Worm (Caenorhabditis elegans) whole organism, young adult: ENCODE measurements around the gene hpo-25.

Experiments
- B0019.2 ChIP-seq: fragments of 200-800 bp; sonication (Bioruptor generic); conservative IDR thresholded peaks from 2 replicates; pipeline ENCODE4 v1.3.6; 2022; ENCODE audit warnings: missing genetic modification reagents, missing genetic modification characterization, missing compliant biosample characterization
- B0035.1 ChIP-seq: sonication (generic microtip); optimal IDR thresholded peaks from 2 replicates; lab custom pipeline; 2016; ENCODE audit warnings: missing genetic modification characterization, mild to moderate bottlenecking, missing compliant biosample characterization, missing genotype, missing genetic modification reagents
- F22D6.2 ChIP-seq: sonication (generic microtip); optimal IDR thresholded peaks from 2 replicates; lab custom pipeline; 2016; ENCODE audit warnings: mild to moderate bottlenecking, missing genetic modification characterization, missing compliant biosample characterization
- F37B4.10 ChIP-seq: fragments of 200-800 bp; sonication (Bioruptor generic); IDR thresholded peaks from 2 replicates; pipeline ENCODE4 v1.3.6; 2022; ENCODE audit warnings: missing genetic modification characterization, missing compliant biosample characterization
- F52B5.7 ChIP-seq: sonication (generic microtip); optimal IDR thresholded peaks from 2 replicates; lab custom pipeline; 2016; ENCODE audit warnings: mild to moderate bottlenecking, missing genetic modification characterization, missing compliant biosample characterization
- F57A8.1 ChIP-seq: fragments of 200-800 bp; sonication (Bioruptor generic); optimal IDR thresholded peaks from 2 replicates; lab custom pipeline; 2018; ENCODE audit warnings: mild to moderate bottlenecking, missing genetic modification characterization, moderate library complexity, missing compliant biosample characterization
- K11D2.4 ChIP-seq: fragments of 200-800 bp; sonication (Bioruptor generic); IDR thresholded peaks from 2 replicates; pipeline ENCODE4 v1.3.6; 2022; ENCODE audit warnings: missing genetic modification reagents, missing genetic modification characterization, missing compliant biosample characterization
- Y53G8AR.9 ChIP-seq: fragments of 200-800 bp; sonication (Bioruptor generic); conservative IDR thresholded peaks from 2 replicates; pipeline ENCODE4 v1.3.6; 2022; ENCODE audit warnings: missing genetic modification reagents, missing genetic modification characterization, missing compliant biosample characterization
- Y56A3A.18 ChIP-seq: fragments of 200-800 bp; sonication (Bioruptor generic); IDR thresholded peaks from 2 replicates; pipeline ENCODE4 v1.3.6; 2022; ENCODE audit warnings: missing genetic modification reagents, missing genetic modification characterization, missing compliant biosample characterization
- Y67H2A.10 ChIP-seq: fragments of 200-800 bp; sonication (Bioruptor generic); conservative IDR thresholded peaks from 2 replicates; pipeline ENCODE4 v1.3.6; 2022; ENCODE audit warnings: missing genetic modification reagents, missing genetic modification characterization, missing compliant biosample characterization
- ama-1 ChIP-seq, 3 experiments: fragments of 150-350 bp in 1 of 3; sonication (generic microtip) in 2 of 3; optimal IDR thresholded peaks; 2 replicates each; lab custom pipeline; 2014 to 2018; ENCODE audit warnings: missing biosample characterization in 2 of 3, missing genetic modification characterization in 2 of 3, missing genetic modification reagents in 2 of 3
- atf-7 ChIP-seq: sonication (generic microtip); optimal IDR thresholded peaks from 2 replicates; lab custom pipeline; 2017; ENCODE audit warnings: mild to moderate bottlenecking, missing genetic modification characterization, missing compliant biosample characterization
- attf-3 ChIP-seq: fragments of 200-800 bp; sonication (Bioruptor generic); conservative IDR thresholded peaks from 2 replicates; pipeline ENCODE4 v1.3.6; 2022; ENCODE audit warnings: missing genetic modification reagents, missing genetic modification characterization, missing compliant biosample characterization
- attf-5 ChIP-seq: fragments of 200-800 bp; sonication (Bioruptor generic); optimal IDR thresholded peaks from 2 replicates; lab custom pipeline; 2018; ENCODE audit warnings: mild to moderate bottlenecking, missing genetic modification characterization, missing compliant biosample characterization
- bed-2 ChIP-seq: fragments of 200-800 bp; sonication (Bioruptor generic); IDR thresholded peaks from 2 replicates; pipeline ENCODE4 v1.3.6; 2022; ENCODE audit warnings: missing genetic modification reagents, missing genetic modification characterization, missing compliant biosample characterization
- ccch-3 ChIP-seq: fragments of 200-800 bp; sonication (Bioruptor generic); optimal IDR thresholded peaks from 2 replicates; lab custom pipeline; 2018; ENCODE audit warnings: mild to moderate bottlenecking, missing genetic modification characterization, missing compliant biosample characterization
- ceh-27 ChIP-seq: fragments of 200-800 bp; sonication (Bioruptor generic); optimal IDR thresholded peaks from 2 replicates; lab custom pipeline; 2018; ENCODE audit warnings: mild to moderate bottlenecking, missing genetic modification characterization, moderate library complexity, missing compliant biosample characterization
- ceh-58 ChIP-seq: fragments of 200-800 bp; sonication (Bioruptor generic); IDR thresholded peaks from 2 replicates; pipeline ENCODE4 v1.3.6; 2022; ENCODE audit warnings: missing genetic modification characterization, missing compliant biosample characterization
- chd-7 ChIP-seq: sonication (generic microtip); optimal IDR thresholded peaks from 2 replicates; lab custom pipeline; 2016; ENCODE audit warnings: mild to moderate bottlenecking, missing genetic modification characterization, moderate library complexity, missing compliant biosample characterization
- efl-1 ChIP-seq: fragments of 150-350 bp; optimal IDR thresholded peaks from 2 replicates; lab custom pipeline; 2014; ENCODE audit warnings: missing biosample characterization, missing genetic modification reagents, missing genetic modification characterization
- egl-18 ChIP-seq: fragments of 200-800 bp; sonication (Bioruptor generic); IDR thresholded peaks from 2 replicates; pipeline ENCODE4 v1.3.6; 2022; ENCODE audit warnings: missing genetic modification reagents, missing genetic modification characterization, missing compliant biosample characterization
- egl-44 ChIP-seq: fragments of 200-800 bp; sonication (Bioruptor generic); IDR thresholded peaks from 2 replicates; pipeline ENCODE4 v1.3.6; 2022; ENCODE audit warnings: missing genetic modification reagents, missing genetic modification characterization, missing compliant biosample characterization
- ets-4 ChIP-seq: fragments of 200-800 bp; sonication (Bioruptor generic); optimal IDR thresholded peaks from 2 replicates; lab custom pipeline; 2018; ENCODE audit warnings: mild to moderate bottlenecking, missing genetic modification characterization, missing compliant biosample characterization
- fkh-3 ChIP-seq: sonication (generic microtip); optimal IDR thresholded peaks from 2 replicates; lab custom pipeline; 2016; ENCODE audit warnings: mild to moderate bottlenecking, missing genetic modification characterization, missing compliant biosample characterization
- gei-17 ChIP-seq: fragments of 200-800 bp; sonication (Bioruptor generic); optimal IDR thresholded peaks from 2 replicates; lab custom pipeline; 2018; ENCODE audit warnings: mild to moderate bottlenecking, missing genetic modification characterization, missing compliant biosample characterization
- hlh-12 ChIP-seq: sonication (generic microtip); optimal IDR thresholded peaks from 2 replicates; lab custom pipeline; 2016; ENCODE audit warnings: missing genetic modification characterization, missing compliant biosample characterization
- hsf-1 ChIP-seq: fragments of 200-800 bp; sonication (Bioruptor generic); IDR thresholded peaks from 2 replicates; pipeline ENCODE4 v1.3.6; 2022; ENCODE audit warnings: missing genetic modification reagents, missing genetic modification characterization, missing compliant biosample characterization
- let-526 ChIP-seq: fragments of 200-800 bp; sonication (Bioruptor generic); IDR thresholded peaks from 2 replicates; pipeline ENCODE4 v1.3.6; 2022; ENCODE audit warnings: missing genetic modification reagents, missing genetic modification characterization, missing compliant biosample characterization
- lir-1 ChIP-seq: fragments of 200-800 bp; sonication (Bioruptor generic); conservative IDR thresholded peaks from 2 replicates; pipeline ENCODE4 v1.3.6; 2022; ENCODE audit warnings: missing genetic modification reagents, missing genetic modification characterization, missing compliant biosample characterization
- mcd-1 ChIP-seq: fragments of 200-800 bp; sonication (Bioruptor generic); IDR thresholded peaks from 2 replicates; pipeline ENCODE4 v1.3.6; 2022; ENCODE audit warnings: missing genetic modification reagents, missing genetic modification characterization, missing compliant biosample characterization
- mel-28 ChIP-seq: sonication (generic microtip); optimal IDR thresholded peaks from 2 replicates; lab custom pipeline; 2016; ENCODE audit warnings: borderline replicate concordance, mild to moderate bottlenecking, missing genetic modification characterization, missing compliant biosample characterization
- nhr-120 ChIP-seq: fragments of 200-800 bp; sonication (Bioruptor generic); IDR thresholded peaks from 2 replicates; pipeline ENCODE4 v1.3.6; 2022; ENCODE audit warnings: missing genetic modification characterization, missing compliant biosample characterization
- nhr-80 ChIP-seq: sonication (generic microtip); optimal IDR thresholded peaks from 2 replicates; lab custom pipeline; 2016; ENCODE audit warnings: missing genetic modification characterization, missing compliant biosample characterization
- nhr-90 ChIP-seq: sonication (generic microtip); optimal IDR thresholded peaks from 2 replicates; lab custom pipeline; 2016; ENCODE audit warnings: missing genotype, mild to moderate bottlenecking, missing genetic modification characterization, missing compliant biosample characterization
- pbrm-1 ChIP-seq: fragments of 200-800 bp; sonication (Bioruptor generic); IDR thresholded peaks from 2 replicates; pipeline ENCODE4 v1.3.6; 2022; ENCODE audit warnings: missing genetic modification reagents, missing genetic modification characterization, missing compliant biosample characterization
- pha-4 ChIP-seq: fragments of 150-350 bp; sonication (generic microtip); optimal IDR thresholded peaks from 2 replicates; lab custom pipeline; 2014; ENCODE audit warnings: missing biosample characterization, missing genetic modification reagents, missing genetic modification characterization
- repo-1 ChIP-seq: sonication (generic microtip); optimal IDR thresholded peaks from 2 replicates; lab custom pipeline; 2017; ENCODE audit warnings: mild to moderate bottlenecking, missing genetic modification characterization, missing compliant biosample characterization
- rpc-1 ChIP-seq, 2 experiments: fragments of 150-350 bp in 1 of 2; sonication (generic microtip) in 1 of 2; optimal IDR thresholded peaks; 2 replicates each; lab custom pipeline; 2014 to 2018; ENCODE audit warnings: missing biosample characterization in 1 of 2, missing genetic modification characterization in 1 of 2, missing genetic modification reagents in 1 of 2, missing genotype in 1 of 2
- tbp1 ChIP-seq: fragments of 200-800 bp; sonication (Bioruptor generic); optimal IDR thresholded peaks from 2 replicates; lab custom pipeline; 2018; ENCODE audit warnings: mild to moderate bottlenecking, missing genetic modification characterization, missing compliant biosample characterization
- unc-130 ChIP-seq: sonication (generic microtip); optimal IDR thresholded peaks from 2 replicates; lab custom pipeline; 2016; ENCODE audit warnings: missing genetic modification reagents, missing genetic modification characterization, missing compliant biosample characterization
- unc-62 ChIP-seq: fragments of 150-350 bp; optimal IDR thresholded peaks from 2 replicates; lab custom pipeline; 2014; ENCODE audit warnings: missing biosample characterization, missing genetic modification reagents, missing genetic modification characterization
- ztf-18 ChIP-seq: sonication (generic microtip); optimal IDR thresholded peaks from 2 replicates; lab custom pipeline; 2016; ENCODE audit warnings: missing genotype, mild to moderate bottlenecking, missing genetic modification characterization, missing compliant biosample characterization
- ztf-26 ChIP-seq: sonication (generic microtip); optimal IDR thresholded peaks from 2 replicates; lab custom pipeline; 2017; ENCODE audit warnings: missing genetic modification characterization, missing compliant biosample characterization

Gene hpo-25

ce11 chrII:2372090-2372489, 3.0 kb downstream of the hpo-25 start, which contains the start of gene F16G10.3:
Gene F16G10.3, plus strand, starts transcription at chrII:2372390.
- TF ChIP-seq ceh-58 (GFP tag; lab: Robert Waterston, UW) (no peak), nhr-90 (tag; lab: Kevin White, UChicago) (no peak), ztf-26 (tag; lab: Kevin White, UChicago) (no peak), fkh-3 (tag; lab: Kevin White, UChicago) (no peak), hlh-12 (tag; lab: Kevin White, UChicago) (no peak), ama-1 (optimal IDR thresholded peaks at IDR 0.05; lab: Kevin White, UChicago) (no peak), ama-1 (GFP tag; optimal IDR thresholded peaks at IDR 0.05; lab: Kevin White, UChicago) (no peak), F57A8.1 (no peak), mcd-1 (GFP tag; lab: Robert Waterston, UW) (no peak), lir-1 (GFP tag; lab: Robert Waterston, UW) (no peak), hsf-1 (GFP tag; lab: Robert Waterston, UW) (no peak), ccch-3 (GFP tag; lab: Kevin White, UChicago) (no peak), ets-4 (GFP tag; lab: Kevin White, UChicago) (no peak), rpc-1 (optimal IDR thresholded peaks at IDR 0.05; lab: Kevin White, UChicago) (no peak), rpc-1 (tag; optimal IDR thresholded peaks at IDR 0.05; lab: Kevin White, UChicago) (no peak), F22D6.2 (no peak), egl-44 (GFP tag; lab: Robert Waterston, UW) (no peak), ceh-27 (GFP tag; lab: Kevin White, UChicago) (no peak), unc-130 (GFP tag; lab: Kevin White, UChicago) (no peak), B0019.2 (GFP tag; lab: Robert Waterston, UW) (no peak), mel-28 (tag; lab: Kevin White, UChicago) (no peak), pha-4 (tag; lab: Kevin White, UChicago) (no peak)
- TF ChIP-seq, all 124 proteins: peak for 0

ce11 chrII:2374973-2375372, 5.9 kb downstream of the hpo-25 start, which contains the start of gene F16G10.2:
Gene F16G10.2, plus strand, starts transcription at chrII:2375273.
- TF ChIP-seq ztf-26 (tag; lab: Kevin White, UChicago) (no peak), F37B4.10 (GFP tag; lab: Robert Waterston, UW) (no peak), nhr-120 (GFP tag; lab: Robert Waterston, UW) (no peak), egl-18 (GFP tag; lab: Robert Waterston, UW) (no peak), Y67H2A.10 (GFP tag; lab: Robert Waterston, UW) (no peak), bed-2 (GFP tag; lab: Robert Waterston, UW) (no peak)

- no peak for TF ChIP-seq efl-1
Observed at ce11 chrII:2377751-2378150, 8.7 kb downstream of the hpo-25 start, which contains the start of gene F16G10.6. Gene F16G10.6, minus strand, starts transcription at chrII:2377851.

ce11 chrII:2378465-2379009, 9.5 kb downstream of the hpo-25 start:
- peak; percentile 12 for TF ChIP-seq ztf-18 (tag; lab: Kevin White, UChicago)
- 0 out of 2 replicates have a peak, but pooled peaks have one; percentile 20 for TF ChIP-seq K11D2.4 (GFP tag; lab: Robert Waterston, UW)
- TF ChIP-seq tbp1 (GFP tag; lab: Kevin White, UChicago) = peak; percentile 65
- TF ChIP-seq Y53G8AR.9 (GFP tag; lab: Robert Waterston, UW) = 0 out of 2 replicates have a peak, but pooled peaks have one; percentile 55
- TF ChIP-seq pbrm-1 (GFP tag; lab: Robert Waterston, UW) = peak; percentile 28; the same call in 1 of the 2 replicates
- TF ChIP-seq repo-1 (tag; lab: Kevin White, UChicago) = peak; percentile 76
- peak; percentile 51; the same call in 1 of the 2 replicates for TF ChIP-seq Y56A3A.18 (GFP tag; lab: Robert Waterston, UW)
- TF ChIP-seq atf-7 (tag; lab: Kevin White, UChicago) = peak; percentile 99
- peak; percentile 31 for TF ChIP-seq chd-7 (tag; lab: Kevin White, UChicago)
- 0 out of 2 replicates have a peak, but pooled peaks have one; percentile 45 for TF ChIP-seq lir-1 (GFP tag; lab: Robert Waterston, UW)
- no peak for TF ChIP-seq attf-3 (GFP tag; lab: Robert Waterston, UW)
- TF ChIP-seq B0035.1 (tag; lab: Kevin White, UChicago) = no peak
- TF ChIP-seq unc-62 (GFP tag; lab: Kevin White, UChicago) = peak; percentile 78
- TF ChIP-seq ztf-26 (tag; lab: Kevin White, UChicago) = peak; percentile 19
- no peak for TF ChIP-seq F52B5.7
- peak; percentile 100 for TF ChIP-seq nhr-80 (tag; lab: Kevin White, UChicago)
- peak; percentile 61 for TF ChIP-seq gei-17 (GFP tag; lab: Kevin White, UChicago)
- TF ChIP-seq mcd-1 (GFP tag; lab: Robert Waterston, UW) = no peak; the same call in none of the 2 replicates
- TF ChIP-seq attf-5 = peak; percentile 3
- 0 out of 2 replicates have a peak, but pooled peaks have one; percentile 17 for TF ChIP-seq let-526 (GFP tag; lab: Robert Waterston, UW)
